Worm (Caenorhabditis elegans) whole organism, L2 larva: ENCODE data around the gene rskd-1.
A peak's percentile ranks its signal among the peaks of the same experiment; 100 is the strongest.

Source experiments
- C34F6.9 ChIP-seq: fragments of 150-350 bp; optimal IDR thresholded peaks from 2 replicates; lab custom pipeline; 2014; ENCODE audit warnings: missing biosample characterization, missing genetic modification characterization
- R02D3.7 ChIP-seq: fragments of 150-350 bp; optimal IDR thresholded peaks from 2 replicates; lab custom pipeline; 2014; ENCODE audit warnings: missing biosample characterization, missing genetic modification characterization
- Y55F3AM.14 ChIP-seq: fragments of 200-800 bp; sonication (Bioruptor generic); optimal IDR thresholded peaks from 2 replicates; lab custom pipeline; 2018; ENCODE audit warnings: mild to moderate bottlenecking, missing genetic modification characterization, missing compliant biosample characterization
- aly-2 ChIP-seq: fragments of 150-350 bp; optimal IDR thresholded peaks from 2 replicates; lab custom pipeline; 2014; ENCODE audit warnings: missing biosample characterization, missing genetic modification characterization
- ama-1 ChIP-seq: fragments of 150-350 bp; optimal IDR thresholded peaks from 2 replicates; lab custom pipeline; 2018; ENCODE audit warnings: inconsistent platforms
- blmp-1 ChIP-seq: sonication (generic microtip); optimal IDR thresholded peaks from 2 replicates; lab custom pipeline; 2017; ENCODE audit warnings: missing genetic modification characterization, mild to moderate bottlenecking, missing compliant biosample characterization, antibody characterized with exemption, moderate library complexity; ENCODE audit not compliant: insufficient read depth
- ceh-16 ChIP-seq: fragments of 150-350 bp; optimal IDR thresholded peaks from 2 replicates; lab custom pipeline; 2014; ENCODE audit warnings: missing biosample characterization, missing genetic modification characterization
- ceh-82 ChIP-seq: fragments of 150-350 bp; optimal IDR thresholded peaks from 2 replicates; lab custom pipeline; 2014; ENCODE audit warnings: missing biosample characterization, missing genetic modification characterization
- crh-2 ChIP-seq: sonication (generic microtip); optimal IDR thresholded peaks from 2 replicates; lab custom pipeline; 2017; ENCODE audit warnings: missing biosample characterization, missing genetic modification characterization
- egl-27 ChIP-seq: sonication (generic microtip); optimal IDR thresholded peaks from 3 replicates; lab custom pipeline; 2017; ENCODE audit warnings: missing biosample characterization, missing genetic modification reagents, missing genetic modification characterization
- elt-1 ChIP-seq: fragments of 150-350 bp; optimal IDR thresholded peaks from 2 replicates; lab custom pipeline; 2014; ENCODE audit warnings: missing biosample characterization, missing genetic modification characterization
- elt-3 ChIP-seq: sonication (generic microtip); optimal IDR thresholded peaks from 2 replicates; lab custom pipeline; 2017; ENCODE audit warnings: missing biosample characterization, missing genetic modification characterization
- fos-1 ChIP-seq: fragments of 150-350 bp; optimal IDR thresholded peaks from 2 replicates; lab custom pipeline; 2014; ENCODE audit warnings: missing biosample characterization, missing genetic modification characterization
- gmeb-1 ChIP-seq: fragments of 150-350 bp; optimal IDR thresholded peaks from 2 replicates; lab custom pipeline; 2014; ENCODE audit warnings: missing biosample characterization, missing genetic modification characterization
- lin-11 ChIP-seq: fragments of 150-350 bp; sonication (generic microtip); optimal IDR thresholded peaks from 2 replicates; lab custom pipeline; 2014; ENCODE audit warnings: missing biosample characterization, missing genetic modification characterization, inconsistent platforms, mixed read lengths
- lin-13 ChIP-seq: fragments of 150-350 bp; optimal IDR thresholded peaks from 2 replicates; lab custom pipeline; 2014; ENCODE audit warnings: missing biosample characterization, missing genetic modification reagents, missing genetic modification characterization
- lin-39 ChIP-seq: fragments of 150-350 bp; optimal IDR thresholded peaks from 2 replicates; lab custom pipeline; 2014; ENCODE audit warnings: missing biosample characterization, missing genetic modification reagents, missing genetic modification characterization
- lsy-2 ChIP-seq, 2 experiments: fragments of 150-350 bp in 1 of 2; sonication (generic microtip) in 1 of 2; optimal IDR thresholded peaks; 2 replicates each; lab custom pipeline; 2014 to 2017; ENCODE audit warnings: missing biosample characterization in 2 of 2, missing genetic modification characterization in 2 of 2
- mab-5 ChIP-seq: fragments of 150-350 bp; optimal IDR thresholded peaks from 2 replicates; lab custom pipeline; 2014; ENCODE audit warnings: missing biosample characterization, missing genetic modification characterization
- mbf-1 ChIP-seq: sonication (generic microtip); optimal IDR thresholded peaks from 2 replicates; lab custom pipeline; 2017; ENCODE audit warnings: missing biosample characterization, missing genetic modification characterization
- nhr-10 ChIP-seq: sonication (generic microtip); optimal IDR thresholded peaks from 2 replicates; lab custom pipeline; 2017; ENCODE audit warnings: missing biosample characterization, missing genetic modification characterization
- nhr-129 ChIP-seq: fragments of 150-350 bp; optimal IDR thresholded peaks from 2 replicates; lab custom pipeline; 2014; ENCODE audit warnings: missing biosample characterization, missing genetic modification characterization
- nhr-23 ChIP-seq: fragments of 150-350 bp; optimal IDR thresholded peaks from 2 replicates; lab custom pipeline; 2014; ENCODE audit warnings: missing biosample characterization, missing genetic modification reagents, missing genetic modification characterization
- nhr-25 ChIP-seq: fragments of 150-350 bp; sonication (generic microtip); optimal IDR thresholded peaks from 3 replicates; lab custom pipeline; 2014; ENCODE audit warnings: missing biosample characterization, missing genetic modification characterization
- nhr-6 ChIP-seq: fragments of 150-350 bp; optimal IDR thresholded peaks from 2 replicates; lab custom pipeline; 2014; ENCODE audit warnings: missing biosample characterization, missing genetic modification characterization
- peb-1 ChIP-seq: fragments of 150-350 bp; optimal IDR thresholded peaks from 2 replicates; lab custom pipeline; 2014; ENCODE audit warnings: missing biosample characterization, missing genetic modification characterization
- sem-4 ChIP-seq: fragments of 150-350 bp; optimal IDR thresholded peaks from 2 replicates; lab custom pipeline; 2014; ENCODE audit warnings: missing biosample characterization, missing genetic modification reagents, missing genetic modification characterization
- skn-1 ChIP-seq: sonication (generic microtip); optimal IDR thresholded peaks from 2 replicates; lab custom pipeline; 2017; ENCODE audit warnings: missing biosample characterization, missing genetic modification characterization
- sma-3 ChIP-seq: sonication (generic microtip); optimal IDR thresholded peaks from 2 replicates; lab custom pipeline; 2016; ENCODE audit warnings: missing genetic modification reagents, missing genetic modification characterization, missing compliant biosample characterization
- sma-9 ChIP-seq, 2 experiments: fragments of 150-350 bp in 1 of 2; sonication (generic microtip) in 1 of 2; optimal IDR thresholded peaks; 2 replicates each; lab custom pipeline; 2014 to 2016; ENCODE audit warnings: missing genetic modification characterization in 2 of 2, mild to moderate bottlenecking in 1 of 2, missing biosample characterization in 1 of 2, missing compliant biosample characterization in 1 of 2, missing genetic modification reagents in 1 of 2, moderate library complexity in 1 of 2
- snpc-4 ChIP-seq: fragments of 150-350 bp; optimal IDR thresholded peaks from 2 replicates; lab custom pipeline; 2014; ENCODE audit warnings: missing biosample characterization, missing genetic modification characterization
- unc-55 ChIP-seq: fragments of 150-350 bp; sonication (generic microtip); optimal IDR thresholded peaks from 3 replicates; lab custom pipeline; 2014; ENCODE audit warnings: missing biosample characterization, missing genetic modification reagents, missing genetic modification characterization
- ztf-1 ChIP-seq: fragments of 200-800 bp; sonication (Bioruptor generic); conservative IDR thresholded peaks from 2 replicates; pipeline ENCODE4 v1.3.6; 2022; ENCODE audit warnings: missing genetic modification characterization, missing compliant biosample characterization

rskd-1 gene

ce11 chrV:12299244-12299766 lies 10.9 kb upstream of the rskd-1 start:
- peak; percentile 66 for TF ChIP-seq sma-9 (GFP tag; optimal IDR thresholded peaks at IDR 0.05; lab: Kevin White, UChicago)
- no peak for TF ChIP-seq sma-9 (tag; optimal IDR thresholded peaks at IDR 0.05; lab: Kevin White, UChicago)
- no peak for TF ChIP-seq nhr-23 (tag; lab: Kevin White, UChicago)
- TF ChIP-seq R02D3.7 (tag; lab: Kevin White, UChicago) = no peak
- TF ChIP-seq sma-3 (GFP tag; lab: Kevin White, UChicago) = peak; percentile 40
- peak; percentile 20 for TF ChIP-seq blmp-1

ce11 chrV:12298184-12298583 lies 9.8 kb upstream of the rskd-1 start:
- peak; percentile 92 for TF ChIP-seq fos-1 (tag; lab: Kevin White, UChicago)
- TF ChIP-seq C34F6.9 (tag; lab: Kevin White, UChicago) = no peak
- TF ChIP-seq crh-2 (tag; lab: Kevin White, UChicago) = peak; percentile 51
- TF ChIP-seq ztf-1 (GFP tag; lab: Robert Waterston, UW) = no peak
- TF ChIP-seq Y55F3AM.14 (GFP tag; lab: Kevin White, UChicago) = no peak
- TF ChIP-seq sma-9 (GFP tag; optimal IDR thresholded peaks at IDR 0.05; lab: Kevin White, UChicago) = peak; percentile 84
- TF ChIP-seq sma-9 (tag; optimal IDR thresholded peaks at IDR 0.05; lab: Kevin White, UChicago) = no peak
- no peak for TF ChIP-seq unc-55 (GFP tag; lab: Kevin White, UChicago)
- TF ChIP-seq skn-1 = no peak
- TF ChIP-seq sma-3 (GFP tag; lab: Kevin White, UChicago) = peak; percentile 12
- TF ChIP-seq lin-13 (GFP tag; lab: Kevin White, UChicago) = no peak

ce11 chrV:12296794-12297193 lies 8.4 kb upstream of the rskd-1 start:
- peak in 1 of 2 experiments; percentile 25 for TF ChIP-seq lsy-2 (tag; optimal IDR thresholded peaks at IDR 0.05; lab: Kevin White, UChicago)
- TF ChIP-seq sem-4 = no peak
- TF ChIP-seq, all 48 proteins: peak for 1

ce11 chrV:12296122-12296521 lies 7.7 kb upstream of the rskd-1 start:
- TF ChIP-seq gmeb-1 (tag; lab: Kevin White, UChicago) (peak; percentile 22), fos-1 (tag; lab: Kevin White, UChicago) (peak; percentile 3), elt-3 (tag; lab: Kevin White, UChicago) (no peak), ama-1 (lab: Kevin White, UChicago) (no peak), R02D3.7 (tag; lab: Kevin White, UChicago) (no peak)

- TF ChIP-seq mab-5 (no peak), ceh-82 (tag; lab: Kevin White, UChicago) (no peak), sem-4 (no peak), nhr-129 (tag; lab: Kevin White, UChicago) (peak; percentile 21), nhr-10 (tag; lab: Kevin White, UChicago) (no peak), sma-9 (GFP tag; optimal IDR thresholded peaks at IDR 0.05; lab: Kevin White, UChicago) (peak; percentile 72), sma-9 (tag; optimal IDR thresholded peaks at IDR 0.05; lab: Kevin White, UChicago) (no peak), mbf-1 (tag; lab: Kevin White, UChicago) (no peak), blmp-1 (peak; percentile 26), elt-1 (tag; lab: Kevin White, UChicago) (peak; percentile 73), egl-27 (no peak), ztf-1 (GFP tag; lab: Robert Waterston, UW) (no peak), ama-1 (lab: Kevin White, UChicago) (no peak), R02D3.7 (tag; lab: Kevin White, UChicago) (no peak), ceh-16 (tag; lab: Kevin White, UChicago) (no peak), snpc-4 (tag; lab: Kevin White, UChicago) (no peak), crh-2 (tag; lab: Kevin White, UChicago) (peak; percentile 16), lin-39 (tag; lab: Kevin White, UChicago) (no peak), lin-11 (tag; lab: Kevin White, UChicago) (no peak), nhr-25 (peak; percentile 47), nhr-6 (no peak), aly-2 (tag; lab: Kevin White, UChicago) (no peak), lsy-2 (tag; optimal IDR thresholded peaks at IDR 0.05; lab: Kevin White, UChicago) (no peak), Y55F3AM.14 (GFP tag; lab: Kevin White, UChicago) (no peak), peb-1 (tag; lab: Kevin White, UChicago) (no peak), gmeb-1 (tag; lab: Kevin White, UChicago) (no peak), lin-13 (GFP tag; lab: Kevin White, UChicago) (no peak), elt-3 (tag; lab: Kevin White, UChicago) (no peak)
Observed at ce11 chrV:12295520-12295919, 7.1 kb upstream of the rskd-1 start.
